Worm (Caenorhabditis elegans): ENCODE measurements around the gene snt-5.

- TF ChIP-seq unc-39 (tag; optimal IDR thresholded peaks at IDR 0.05): no peak
- TF ChIP-seq pha-4 (tag; optimal IDR thresholded peaks at IDR 0.05): no peak
- no peak for TF ChIP-seq nhr-12 (tag; optimal IDR thresholded peaks at IDR 0.05)
- no peak for TF ChIP-seq nhr-237 (tag; optimal IDR thresholded peaks at IDR 0.05)
These were observed 23.7 kb upstream of the snt-5 start for ce11 chrV:1435106-1435505.

All from whole organism, mixed stage, embryonic.